In genomic region chr3L:4575392-4575791, dm6 we compare ENCODE assay signal across 2 fruit fly cellular contexts.
TF ChIP-seq lines count a peak whose summit lies in the region.

No protein-coding gene starts in this region.

- no peak for TF ChIP-seq CTCF in whole organism, embryonic (GFP tag; optimal IDR thresholded peaks at IDR 0.05; lab: Kevin White, UChicago)

TF ChIP-seq in whole organism, embryonic, 481 proteins besides CTCF, POLR2A, EP300 and RAD21:
- TF ChIP-seq ssp (GFP tag; IDR thresholded peaks at IDR 0.05; lab: Robert Waterston, UW) (no peak), Sox100B (GFP tag; optimal IDR thresholded peaks at IDR 0.05; lab: Kevin White, UChicago) (no peak), CG4820 (GFP tag; optimal IDR thresholded peaks at IDR 0.05; lab: Kevin White, UChicago) (no peak), CG9727 (GFP tag; optimal IDR thresholded peaks at IDR 0.05; lab: Kevin White, UChicago) (no peak), Hr78 (GFP tag; optimal IDR thresholded peaks at IDR 0.05; lab: Kevin White, UChicago) (no peak), D19B (GFP tag; optimal IDR thresholded peaks at IDR 0.05; lab: Kevin White, UChicago) (no peak), Ets65A (GFP tag; lab: Kevin White, UChicago) (peak; percentile 78), usp (GFP tag; optimal IDR thresholded peaks at IDR 0.05; lab: Kevin White, UChicago) (no peak), fru (optimal IDR thresholded peaks at IDR 0.05; lab: Kevin White, UChicago) (no peak), crol (GFP tag; IDR thresholded peaks at IDR 0.05; lab: Robert Waterston, UW) (no peak), CG8478 (optimal IDR thresholded peaks at IDR 0.05; lab: Kevin White, UChicago) (peak; percentile 19), CG18476 (GFP tag; optimal IDR thresholded peaks at IDR 0.05; lab: Kevin White, UChicago) (no peak), CG11504 (tag; optimal IDR thresholded peaks at IDR 0.05; lab: Kevin White, UChicago) (no peak), CG4360 (GFP tag; IDR thresholded peaks at IDR 0.05; lab: Robert Waterston, UW) (no peak), CG14050 (GFP tag; IDR thresholded peaks at IDR 0.05; lab: Robert Waterston, UW) (no peak), vnd (GFP tag; IDR thresholded peaks at IDR 0.05; lab: Robert Waterston, UW; ENCODE audit: partially characterized antibody) (no peak), Hr39 (optimal IDR thresholded peaks at IDR 0.05; lab: Kevin White, UChicago) (peak; percentile 27), CG3163 (GFP tag; optimal IDR thresholded peaks at IDR 0.05; lab: Kevin White, UChicago) (no peak)

TF ChIP-seq in whole organism, wandering third instar larva, 38 proteins besides CTCF, POLR2A, EP300 and RAD21:
- TF ChIP-seq Sp1 (GFP tag; optimal IDR thresholded peaks at IDR 0.05; lab: Kevin White, UChicago) (no peak), Dfd (GFP tag; optimal IDR thresholded peaks at IDR 0.05; lab: Kevin White, UChicago) (peak; percentile 93)

Comparison
In these comparisons a context has a peak if more than half of its experiments do, and no peak if none do; other contexts are left out.
1. Of the 10 proteins assayed by ChIP-seq in both whole organism, embryonic and whole organism, wandering third instar larva: peak only in whole organism, embryonic: none; only in whole organism, wandering third instar larva: Dfd; in both: none; in neither: 9.